Worm (Caenorhabditis elegans): ENCODE results near the gene C55A6.3.

- TF ChIP-seq unc-130 (GFP tag; optimal IDR thresholded peaks at IDR 0.05), result peak; percentile 59
- peak; percentile 20 for TF ChIP-seq nhr-90 (tag; optimal IDR thresholded peaks at IDR 0.05)
Measured at ce11 chrV:11504853-11505397, 8.4 kb downstream of the C55A6.3 start, which contains the start of the genes C55A6.1 and C55A6.10.
